Fruit fly (Drosophila melanogaster) whole organism, embryonic: ENCODE results near the gene enc.

Source experiments
- Asciz ChIP-seq: fragments of 200-800 bp; sonication (Bioruptor generic); optimal IDR thresholded peaks from 2 replicates; lab custom pipeline; 2017; ENCODE audit warnings: missing biosample characterization, mild to moderate bottlenecking, missing genetic modification characterization, missing genetic modification reagents
- B-H1 ChIP-seq: fragments of 200-800 bp; sonication (Bioruptor generic); IDR thresholded peaks from 3 replicates; pipeline ENCODE4 v1.3.6; 2022; ENCODE audit warnings: missing biosample characterization, missing genetic modification characterization
- Bgb ChIP-seq: fragments of 200-800 bp; sonication (Bioruptor generic); IDR thresholded peaks from 2 replicates; pipeline ENCODE4 v1.3.6; 2022; ENCODE audit warnings: missing biosample characterization, missing genetic modification characterization; ENCODE audit not compliant: partially characterized antibody
- CG10321 ChIP-seq: fragments of 200-800 bp; sonication (Bioruptor generic); IDR thresholded peaks from 2 replicates; pipeline ENCODE4 v1.3.6; 2022; ENCODE audit warnings: missing biosample characterization, missing genetic modification characterization
- CG10565 ChIP-seq: fragments of 200-800 bp; sonication (Bioruptor generic); optimal IDR thresholded peaks from 3 replicates; lab custom pipeline; 2016; ENCODE audit warnings: missing biosample characterization, mild to moderate bottlenecking, missing genetic modification characterization
- CG10959 ChIP-seq: fragments of 200-800 bp; sonication (Bioruptor generic); IDR thresholded peaks from 2 replicates; pipeline ENCODE4 v1.3.6; 2022; ENCODE audit warnings: missing biosample characterization, missing genetic modification characterization
- CG11504 ChIP-seq: fragments of 200-800 bp; sonication (Bioruptor generic); optimal IDR thresholded peaks from 3 replicates; lab custom pipeline; 2019; ENCODE audit warnings: missing biosample characterization, mild to moderate bottlenecking, missing genetic modification characterization, moderate library complexity
- CG12219 ChIP-seq: fragments of 200-800 bp; sonication (Bioruptor generic); optimal IDR thresholded peaks from 3 replicates; lab custom pipeline; 2018; ENCODE audit warnings: missing biosample characterization, mild to moderate bottlenecking, missing genetic modification characterization
- CG12391 ChIP-seq: fragments of 200-800 bp; sonication (Bioruptor generic); optimal IDR thresholded peaks from 3 replicates; lab custom pipeline; 2018; ENCODE audit warnings: missing biosample characterization, mild to moderate bottlenecking, missing genetic modification characterization, moderate library complexity
- CG14441 ChIP-seq: fragments of 200-800 bp; sonication (Bioruptor generic); IDR thresholded peaks from 2 replicates; pipeline ENCODE4 v1.3.6; 2022; ENCODE audit warnings: missing biosample characterization, missing genetic modification characterization
- CG1602 ChIP-seq: fragments of 200-800 bp; sonication (Bioruptor generic); optimal IDR thresholded peaks from 3 replicates; lab custom pipeline; 2016; ENCODE audit warnings: missing biosample characterization, missing genetic modification characterization
- CG18262 ChIP-seq: fragments of 200-800 bp; optimal IDR thresholded peaks from 3 replicates; lab custom pipeline; 2019; ENCODE audit warnings: missing biosample characterization, mild to moderate bottlenecking, missing genetic modification characterization, moderate library complexity
- CG34224 ChIP-seq: fragments of 200-800 bp; sonication (Bioruptor generic); IDR thresholded peaks from 3 replicates; pipeline ENCODE4 v1.3.6; 2022; ENCODE audit warnings: missing biosample characterization, missing genetic modification characterization; ENCODE audit not compliant: partially characterized antibody
- CG4404 ChIP-seq: fragments of 200-800 bp; sonication (Bioruptor generic); IDR thresholded peaks from 2 replicates; pipeline ENCODE4 v1.3.6; 2022; ENCODE audit warnings: missing biosample characterization, missing genetic modification characterization
- CG6689 ChIP-seq: fragments of 200-800 bp; sonication (Bioruptor generic); IDR thresholded peaks from 2 replicates; pipeline ENCODE4 v1.3.6; 2022; ENCODE audit warnings: missing biosample characterization, missing genetic modification characterization
- CG7839 ChIP-seq: fragments of 200-800 bp; sonication (Bioruptor generic); optimal IDR thresholded peaks from 3 replicates; lab custom pipeline; 2018; ENCODE audit warnings: missing biosample characterization, mild to moderate bottlenecking, missing genetic modification characterization, moderate library complexity
- CG8944 ChIP-seq: fragments of 200-800 bp; sonication (Bioruptor generic); optimal IDR thresholded peaks from 3 replicates; lab custom pipeline; 2016; ENCODE audit warnings: missing biosample characterization, missing genetic modification characterization
- D ChIP-seq, 2 experiments: fragments of 200-800 bp in 1 of 2; fragments of >200 bp in 1 of 2; sonication (Bioruptor generic) in 1 of 2; optimal IDR thresholded peaks; 2 replicates in 1 of 2; 3 replicates in 1 of 2; lab custom pipeline; 2017; ENCODE audit warnings: mild to moderate bottlenecking in 1 of 2, missing biosample characterization in 1 of 2, missing genetic modification characterization in 1 of 2, missing genetic modification reagents in 1 of 2
- H15 ChIP-seq: fragments of 200-800 bp; sonication (Bioruptor generic); IDR thresholded peaks from 3 replicates; pipeline ENCODE4 v1.3.6; 2022; ENCODE audit warnings: missing biosample characterization, missing genetic modification characterization
- HLH3B ChIP-seq: fragments of 200-800 bp; sonication (Bioruptor generic); IDR thresholded peaks from 2 replicates; pipeline ENCODE4 v1.3.6; 2022; ENCODE audit warnings: missing biosample characterization, missing genetic modification characterization
- Hr39 ChIP-seq: fragments of >200 bp; optimal IDR thresholded peaks from 2 replicates; lab custom pipeline; 2017
- Nf-YA ChIP-seq: fragments of 200-800 bp; sonication (Bioruptor generic); IDR thresholded peaks from 2 replicates; pipeline ENCODE4 v1.3.6; 2022; ENCODE audit warnings: missing biosample characterization, missing genetic modification characterization
- Pdp1 ChIP-seq, 2 experiments: fragments of 200-800 bp; sonication (Bioruptor generic); optimal IDR thresholded peaks; 3 replicates each; lab custom pipeline; 2016; ENCODE audit warnings: missing biosample characterization in 2 of 2, missing genetic modification characterization in 2 of 2, mild to moderate bottlenecking in 1 of 2, moderate library complexity in 1 of 2
- Ravus ChIP-seq: fragments of 200-800 bp; sonication (Bioruptor generic); IDR thresholded peaks from 2 replicates; pipeline ENCODE4 v1.3.6; 2022; ENCODE audit warnings: missing biosample characterization, missing genetic modification characterization
- Rx ChIP-seq: fragments of 200-800 bp; sonication (Bioruptor generic); IDR thresholded peaks from 2 replicates; pipeline ENCODE4 v1.3.6; 2022; ENCODE audit warnings: missing biosample characterization, missing genetic modification characterization
- Six4 ChIP-seq: fragments of 200-800 bp; sonication (Bioruptor generic); optimal IDR thresholded peaks from 2 replicates; lab custom pipeline; 2016; ENCODE audit warnings: missing biosample characterization, missing genetic modification characterization
- Spps ChIP-seq: fragments of 200-800 bp; sonication (Bioruptor generic); optimal IDR thresholded peaks from 2 replicates; lab custom pipeline; 2018; ENCODE audit warnings: missing biosample characterization, mild to moderate bottlenecking, missing genetic modification characterization
- Sry-δ ChIP-seq: fragments of 200-800 bp; sonication (Bioruptor generic); optimal IDR thresholded peaks from 2 replicates; lab custom pipeline; 2016; ENCODE audit warnings: missing biosample characterization, missing genetic modification characterization
- Trl ChIP-seq, 3 experiments: fragments of >200 bp in 2 of 3; fragments of 200-800 bp in 1 of 3; sonication (Bioruptor generic) in 1 of 3; optimal IDR thresholded peaks; 2 replicates in 1 of 3; 3 replicates in 2 of 3; lab custom pipeline; 2016 to 2017; ENCODE audit warnings: missing biosample characterization in 1 of 3, missing genetic modification characterization in 1 of 3
- ara ChIP-seq: fragments of 200-800 bp; sonication (Bioruptor generic); IDR thresholded peaks from 2 replicates; pipeline ENCODE4 v1.3.6; 2022; ENCODE audit warnings: missing biosample characterization, missing genetic modification characterization
- bcd ChIP-seq: fragments of 200-800 bp; sonication (Bioruptor generic); optimal IDR thresholded peaks from 2 replicates; lab custom pipeline; 2017; ENCODE audit warnings: missing biosample characterization, mild to moderate bottlenecking, missing genetic modification characterization
- bsh ChIP-seq, 2 experiments: fragments of 200-800 bp; sonication (Bioruptor generic); optimal IDR thresholded peaks; 2 replicates each; lab custom pipeline; 2017 to 2018; ENCODE audit warnings: mild to moderate bottlenecking in 2 of 2, missing biosample characterization in 2 of 2, missing genetic modification characterization in 2 of 2, moderate library complexity in 1 of 2
- chinmo ChIP-seq: fragments of 200-800 bp; sonication (Bioruptor generic); IDR thresholded peaks from 4 replicates; pipeline ENCODE4 v1.3.6; 2022; ENCODE audit warnings: missing biosample characterization, missing genetic modification characterization; ENCODE audit not compliant: partially characterized antibody
- chm ChIP-seq: fragments of 200-800 bp; sonication (Bioruptor generic); IDR thresholded peaks from 2 replicates; pipeline ENCODE4 v1.3.6; 2022; ENCODE audit warnings: missing biosample characterization, missing genetic modification characterization
- ci ChIP-seq: fragments of 200-800 bp; sonication (Bioruptor generic); IDR thresholded peaks from 3 replicates; pipeline ENCODE4 v1.3.6; 2022; ENCODE audit warnings: missing biosample characterization, missing genetic modification characterization
- hkb ChIP-seq, 2 experiments: fragments of 200-800 bp in 1 of 2; fragments of >200 bp in 1 of 2; sonication (Bioruptor generic) in 1 of 2; IDR thresholded peaks in 1 of 2; optimal IDR thresholded peaks in 1 of 2; 2 replicates each; pipeline versions ENCODE4 v1.3.6 to Lab custom; 2017 to 2022; ENCODE audit warnings: missing biosample characterization in 1 of 2, missing genetic modification characterization in 1 of 2
- kni ChIP-seq: fragments of 200-800 bp; sonication (Bioruptor generic); optimal IDR thresholded peaks from 3 replicates; lab custom pipeline; 2017; ENCODE audit warnings: mild to moderate bottlenecking, missing biosample characterization, missing genetic modification reagents, missing genetic modification characterization
- oc ChIP-seq: fragments of 200-800 bp; sonication (Bioruptor generic); optimal IDR thresholded peaks from 2 replicates; lab custom pipeline; 2018; ENCODE audit warnings: missing biosample characterization, mild to moderate bottlenecking, missing genetic modification characterization, moderate library complexity
- pan ChIP-seq, 4 experiments: fragments of >200 bp in 3 of 4; fragments of 200-800 bp in 1 of 4; sonication (Bioruptor generic) in 1 of 4; optimal IDR thresholded peaks in 3 of 4; IDR thresholded peaks in 1 of 4; 2 replicates each; pipeline versions ENCODE4 v1.3.6 to Lab custom; 2017 to 2022; ENCODE audit warnings: missing biosample characterization in 2 of 4, missing genetic modification characterization in 2 of 4, mixed read lengths in 1 of 4
- pnt ChIP-seq: fragments of 200-800 bp; sonication (Bioruptor generic); optimal IDR thresholded peaks from 3 replicates; lab custom pipeline; 2016; ENCODE audit warnings: missing biosample characterization, missing genetic modification characterization
- row ChIP-seq: fragments of 200-800 bp; sonication (Bioruptor generic); IDR thresholded peaks from 3 replicates; pipeline ENCODE4 v1.3.6; 2022; ENCODE audit warnings: missing biosample characterization, missing genetic modification characterization
- sim ChIP-seq: fragments of 200-800 bp; sonication (Bioruptor generic); IDR thresholded peaks from 2 replicates; pipeline ENCODE4 v1.3.6; 2022; ENCODE audit warnings: missing biosample characterization, missing genetic modification characterization
- sob ChIP-seq: fragments of 200-800 bp; sonication (Bioruptor generic); IDR thresholded peaks from 2 replicates; pipeline ENCODE4 v1.3.6; 2022; ENCODE audit warnings: missing biosample characterization, missing genetic modification characterization
- stc ChIP-seq: fragments of 200-800 bp; sonication (Bioruptor generic); IDR thresholded peaks from 2 replicates; pipeline ENCODE4 v1.3.6; 2022; ENCODE audit warnings: missing biosample characterization, missing genetic modification characterization
- ttk ChIP-seq: fragments of 200-800 bp; sonication (Bioruptor generic); IDR thresholded peaks from 2 replicates; pipeline ENCODE4 v2.1.2; 2022; ENCODE audit warnings: missing biosample characterization, missing genetic modification characterization
- vfl ChIP-seq: fragments of 200-800 bp; sonication (Bioruptor generic); optimal IDR thresholded peaks from 2 replicates; lab custom pipeline; 2016; ENCODE audit warnings: missing biosample characterization, missing genetic modification characterization
- vvl ChIP-seq: fragments of 200-800 bp; sonication (Bioruptor generic); IDR thresholded peaks from 2 replicates; pipeline ENCODE4 v1.3.6; 2022; ENCODE audit warnings: missing biosample characterization, missing genetic modification characterization
- zen2 ChIP-seq: fragments of 200-800 bp; sonication (Bioruptor generic); IDR thresholded peaks from 3 replicates; pipeline ENCODE4 v1.3.6; 2022; ENCODE audit warnings: missing biosample characterization, missing genetic modification characterization; ENCODE audit not compliant: partially characterized antibody

Gene enc

dm6 chr3L:3785688-3786087 lies 32.8 kb upstream of the enc start (continued):
- TF ChIP-seq zen2 (no peak), CG12219 (GFP tag; lab: Kevin White, UChicago) (peak; percentile 11), ci (GFP tag; lab: Robert Waterston, UW) (peak; percentile 72; the same call in 2 of the 3 replicates), Rx (no peak), CG6689 (GFP tag; lab: Robert Waterston, UW) (peak; percentile 54; the same call in 1 of the 2 replicates), CG10959 (GFP tag; lab: Robert Waterston, UW) (no peak), CG14441 (GFP tag; lab: Robert Waterston, UW) (peak; percentile 71), pnt (GFP tag; lab: Kevin White, UChicago) (no peak), Bgb (no peak), oc (tag; lab: Kevin White, UChicago) (no peak), CG10565 (GFP tag; lab: Kevin White, UChicago) (no peak), Pdp1 (GFP tag; optimal IDR thresholded peaks at IDR 0.05; lab: Kevin White, UChicago) (peak in 1 of 2 experiments; percentile 25), Nf-YA (GFP tag; lab: Robert Waterston, UW) (no peak), Trl (optimal IDR thresholded peaks at IDR 0.05; lab: Kevin White, UChicago) (no peak), Trl (GFP tag; optimal IDR thresholded peaks at IDR 0.05; lab: Kevin White, UChicago) (peak; percentile 1), Ravus (GFP tag; lab: Robert Waterston, UW) (peak; percentile 11; the same call in 1 of the 2 replicates), CG8944 (GFP tag; lab: Kevin White, UChicago) (peak; percentile 15), ara (GFP tag; lab: Robert Waterston, UW) (peak; percentile 67), vfl (GFP tag; lab: Kevin White, UChicago) (no peak), Six4 (GFP tag; lab: Kevin White, UChicago) (peak; percentile 1), Spps (tag; lab: Kevin White, UChicago) (no peak), B-H1 (GFP tag; lab: Robert Waterston, UW) (peak; percentile 29), bcd (no peak), CG10321 (GFP tag; lab: Robert Waterston, UW) (no peak), CG12391 (tag; lab: Kevin White, UChicago) (peak; percentile 18), hkb (optimal IDR thresholded peaks at IDR 0.05; lab: Kevin White, UChicago) (no peak), hkb (GFP tag; IDR thresholded peaks at IDR 0.05; lab: Robert Waterston, UW) (peak; percentile 49; the same call in 1 of the 2 replicates), HLH3B (GFP tag; lab: Robert Waterston, UW) (peak; percentile 47; the same call in 1 of the 2 replicates), vvl (peak; percentile 20; the same call in 1 of the 2 replicates), D (optimal IDR thresholded peaks at IDR 0.05; lab: Kevin White, UChicago) (no peak), D (GFP tag; optimal IDR thresholded peaks at IDR 0.05; lab: Kevin White, UChicago) (no peak), CG34224 (no peak), ttk (GFP tag; lab: Robert Waterston, UW) (0 out of 2 replicates have a peak, but pooled peaks have one; percentile 8), CG4404 (GFP tag; lab: Robert Waterston, UW) (peak; percentile 34), CG7839 (tag; lab: Kevin White, UChicago) (peak; percentile 43), CG18262 (tag; lab: Kevin White, UChicago) (peak; percentile 41), chm (GFP tag; lab: Robert Waterston, UW) (peak; percentile 10; the same call in 1 of the 2 replicates), CG1602 (GFP tag; lab: Kevin White, UChicago) (no peak), Sry-δ (GFP tag; lab: Kevin White, UChicago) (no peak), sob (GFP tag; lab: Robert Waterston, UW) (peak; percentile 20; the same call in 1 of the 2 replicates), Asciz (GFP tag; lab: Kevin White, UChicago) (peak; percentile 27), chinmo (0 out of 4 replicates have a peak, but pooled peaks have one; percentile 43), kni (GFP tag; lab: Kevin White, UChicago) (no peak), CG11504 (tag; lab: Kevin White, UChicago) (peak; percentile 30), sim (GFP tag; lab: Robert Waterston, UW) (0 out of 2 replicates have a peak, but pooled peaks have one; percentile 32), pan (optimal IDR thresholded peaks at IDR 0.05; lab: Kevin White, UChicago) (no peak), pan (GFP tag; optimal IDR thresholded peaks at IDR 0.05 in 1 of 2, IDR thresholded peaks at IDR 0.05 in 1 of 2) (peak in 1 of 2 experiments; percentile 61), H15 (GFP tag; lab: Robert Waterston, UW) (peak; percentile 49; the same call in 1 of the 3 replicates), stc (peak; percentile 59), row (peak; percentile 53; the same call in 2 of the 3 replicates), bsh (GFP tag; optimal IDR thresholded peaks at IDR 0.05; lab: Kevin White, UChicago) (peak in 1 of 2 experiments; percentile 54), Hr39 (lab: Kevin White, UChicago) (no peak)
